Fruit fly (Drosophila melanogaster) whole organism, embryonic: ENCODE data around the gene CG32161.
A peak's percentile ranks its signal among the peaks of the same experiment; 100 is the strongest.

Experiments
- Aef1 ChIP-seq: fragments of 200-800 bp; sonication (Bioruptor generic); IDR thresholded peaks from 3 replicates; pipeline ENCODE4 v1.3.6; 2022; ENCODE audit warnings: missing biosample characterization, missing genetic modification characterization
- Awh ChIP-seq: fragments of 200-800 bp; sonication (Bioruptor generic); IDR thresholded peaks from 2 replicates; pipeline ENCODE4, ENCODE4 v1.3.6; 2022; ENCODE audit warnings: missing biosample characterization, missing genetic modification characterization
- CG10321 ChIP-seq: fragments of 200-800 bp; sonication (Bioruptor generic); IDR thresholded peaks from 2 replicates; pipeline ENCODE4 v1.3.6; 2022; ENCODE audit warnings: missing biosample characterization, missing genetic modification characterization
- CG10543 ChIP-seq: fragments of 200-800 bp; sonication (Bioruptor generic); optimal IDR thresholded peaks from 3 replicates; lab custom pipeline; 2017; ENCODE audit warnings: missing biosample characterization, mild to moderate bottlenecking, missing genetic modification characterization, moderate library complexity
- CG11247 ChIP-seq: fragments of 200-800 bp; sonication (Bioruptor generic); IDR thresholded peaks from 2 replicates; pipeline ENCODE4 v1.3.6; 2022; ENCODE audit warnings: missing biosample characterization, missing genetic modification characterization
- CG11456 ChIP-seq: fragments of 200-800 bp; sonication (Bioruptor generic); IDR thresholded peaks from 3 replicates; pipeline ENCODE4 v1.3.6; 2022; ENCODE audit warnings: missing biosample characterization, missing genetic modification characterization
- CG12236 ChIP-seq: fragments of 200-800 bp; sonication (Bioruptor generic); optimal IDR thresholded peaks from 2 replicates; lab custom pipeline; 2016; ENCODE audit warnings: missing biosample characterization, missing genetic modification characterization
- CG12769 ChIP-seq: fragments of 200-800 bp; sonication (Bioruptor generic); optimal IDR thresholded peaks from 2 replicates; lab custom pipeline; 2019; ENCODE audit warnings: missing biosample characterization, mild to moderate bottlenecking, missing genetic modification characterization, moderate library complexity
- CG13287 ChIP-seq: fragments of 200-800 bp; sonication (Bioruptor generic); IDR thresholded peaks from 2 replicates; pipeline ENCODE4 v1.3.6; 2022; ENCODE audit warnings: missing biosample characterization, missing genetic modification characterization; ENCODE audit not compliant: partially characterized antibody
- CG31365 ChIP-seq: fragments of 200-800 bp; sonication (Bioruptor generic); optimal IDR thresholded peaks from 2 replicates; lab custom pipeline; 2018; ENCODE audit warnings: missing biosample characterization, mild to moderate bottlenecking, missing genetic modification characterization
- CG3163 ChIP-seq: fragments of 200-800 bp; sonication (Bioruptor generic); optimal IDR thresholded peaks from 3 replicates; lab custom pipeline; 2016; ENCODE audit warnings: missing biosample characterization, missing genetic modification characterization
- CG33213 ChIP-seq: fragments of 200-800 bp; sonication (Bioruptor generic); optimal IDR thresholded peaks from 3 replicates; lab custom pipeline; 2016; ENCODE audit warnings: missing biosample characterization, missing genetic modification characterization
- CG3838 ChIP-seq: fragments of 200-800 bp; sonication (Bioruptor generic); optimal IDR thresholded peaks from 3 replicates; lab custom pipeline; 2016; ENCODE audit warnings: missing biosample characterization, missing genetic modification characterization
- CG4328 ChIP-seq: fragments of 200-800 bp; sonication (Bioruptor generic); optimal IDR thresholded peaks from 3 replicates; lab custom pipeline; 2017; ENCODE audit warnings: missing biosample characterization, missing genetic modification reagents, missing genetic modification characterization
- CG4424 ChIP-seq: fragments of 200-800 bp; sonication (Bioruptor generic); optimal IDR thresholded peaks from 3 replicates; lab custom pipeline; 2016; ENCODE audit warnings: missing biosample characterization, missing genetic modification characterization
- CG7786 ChIP-seq: fragments of 200-800 bp; sonication (Bioruptor generic); optimal IDR thresholded peaks from 2 replicates; lab custom pipeline; 2016; ENCODE audit warnings: missing biosample characterization, missing genetic modification characterization
- CG8281 ChIP-seq: fragments of 200-800 bp; sonication (Bioruptor generic); optimal IDR thresholded peaks from 2 replicates; lab custom pipeline; 2018; ENCODE audit warnings: missing biosample characterization, mild to moderate bottlenecking, missing genetic modification characterization, moderate library complexity
- CTCF ChIP-seq: fragments of 200-800 bp; sonication (Bioruptor generic); optimal IDR thresholded peaks from 2 replicates; lab custom pipeline; 2017; ENCODE audit warnings: missing biosample characterization, mild to moderate bottlenecking, missing genetic modification characterization, moderate library complexity
- Chrac-16 ChIP-seq: fragments of 200-800 bp; sonication (Bioruptor generic); optimal IDR thresholded peaks from 3 replicates; lab custom pipeline; 2016; ENCODE audit warnings: missing biosample characterization, missing genetic modification characterization
- Deaf1 ChIP-seq: fragments of 200-800 bp; optimal IDR thresholded peaks from 3 replicates; lab custom pipeline; 2019; ENCODE audit warnings: missing biosample characterization, mild to moderate bottlenecking, missing genetic modification characterization, moderate library complexity
- Drgx ChIP-seq: fragments of 200-800 bp; sonication (Bioruptor generic); IDR thresholded peaks from 2 replicates; pipeline ENCODE4 v1.3.6; 2022; ENCODE audit warnings: missing biosample characterization, missing genetic modification characterization
- Elba2 ChIP-seq: fragments of 200-800 bp; sonication (Bioruptor generic); optimal IDR thresholded peaks from 3 replicates; lab custom pipeline; 2016; ENCODE audit warnings: missing biosample characterization, missing genetic modification characterization
- Hr39 ChIP-seq: fragments of >200 bp; optimal IDR thresholded peaks from 2 replicates; lab custom pipeline; 2017
- Hr51 ChIP-seq, 2 experiments: fragments of 200-800 bp; sonication (Bioruptor generic); optimal IDR thresholded peaks; 2 replicates in 1 of 2; 3 replicates in 1 of 2; lab custom pipeline; 2016 to 2018; ENCODE audit warnings: missing biosample characterization in 2 of 2, missing genetic modification characterization in 2 of 2, mild to moderate bottlenecking in 1 of 2, moderate library complexity in 1 of 2
- NC2β ChIP-seq: fragments of 200-800 bp; sonication (Bioruptor generic); optimal IDR thresholded peaks from 2 replicates; lab custom pipeline; 2016; ENCODE audit warnings: missing biosample characterization, missing genetic modification characterization
- Oli ChIP-seq: fragments of 200-800 bp; sonication (Bioruptor generic); optimal IDR thresholded peaks from 2 replicates; lab custom pipeline; 2018; ENCODE audit warnings: missing biosample characterization, mild to moderate bottlenecking, missing genetic modification characterization, moderate library complexity
- abd-A ChIP-seq: fragments of 200-800 bp; sonication (Bioruptor generic); optimal IDR thresholded peaks from 3 replicates; lab custom pipeline; 2019; ENCODE audit warnings: missing biosample characterization, mild to moderate bottlenecking, missing genetic modification characterization, moderate library complexity
- chinmo ChIP-seq: fragments of 200-800 bp; sonication (Bioruptor generic); IDR thresholded peaks from 4 replicates; pipeline ENCODE4 v1.3.6; 2022; ENCODE audit warnings: missing biosample characterization, missing genetic modification characterization; ENCODE audit not compliant: partially characterized antibody
- ci ChIP-seq: fragments of 200-800 bp; sonication (Bioruptor generic); IDR thresholded peaks from 3 replicates; pipeline ENCODE4 v1.3.6; 2022; ENCODE audit warnings: missing biosample characterization, missing genetic modification characterization
- crol ChIP-seq: fragments of 200-800 bp; sonication (Bioruptor generic); IDR thresholded peaks from 2 replicates; pipeline ENCODE4 v1.3.6; 2022; ENCODE audit warnings: missing biosample characterization, missing genetic modification characterization
- crp ChIP-seq, 2 experiments: fragments of 200-800 bp; sonication (Bioruptor generic); optimal IDR thresholded peaks; 2 replicates in 1 of 2; 3 replicates in 1 of 2; lab custom pipeline; 2017; ENCODE audit warnings: missing biosample characterization in 2 of 2, missing genetic modification characterization in 2 of 2, mild to moderate bottlenecking in 1 of 2, moderate library complexity in 1 of 2
- disco-r ChIP-seq: fragments of 200-800 bp; sonication (Bioruptor generic); optimal IDR thresholded peaks from 2 replicates; lab custom pipeline; 2016; ENCODE audit warnings: missing biosample characterization, missing genetic modification characterization
- dmrt99B ChIP-seq: fragments of 200-800 bp; sonication (Bioruptor generic); optimal IDR thresholded peaks from 2 replicates; lab custom pipeline; 2018; ENCODE audit warnings: missing biosample characterization, mild to moderate bottlenecking, missing genetic modification characterization, moderate library complexity
- emc ChIP-seq: fragments of 200-800 bp; sonication (Bioruptor generic); optimal IDR thresholded peaks from 2 replicates; lab custom pipeline; 2016; ENCODE audit warnings: missing biosample characterization, missing genetic modification characterization
- hb ChIP-seq: fragments of 200-800 bp; sonication (Bioruptor generic); IDR thresholded peaks from 3 replicates; pipeline ENCODE4 v1.3.6; 2022; ENCODE audit warnings: missing biosample characterization, missing genetic modification characterization; ENCODE audit not compliant: partially characterized antibody
- org-1 ChIP-seq: fragments of 200-800 bp; sonication (Bioruptor generic); optimal IDR thresholded peaks from 2 replicates; lab custom pipeline; 2017; ENCODE audit warnings: missing biosample characterization, missing genetic modification characterization
- sd ChIP-seq: fragments of 200-800 bp; sonication (Bioruptor generic); optimal IDR thresholded peaks from 3 replicates; lab custom pipeline; 2018; ENCODE audit warnings: missing biosample characterization, mild to moderate bottlenecking, missing genetic modification characterization, moderate library complexity
- slou ChIP-seq: fragments of 200-800 bp; sonication (Bioruptor generic); optimal IDR thresholded peaks from 3 replicates; lab custom pipeline; 2016; ENCODE audit warnings: missing biosample characterization, missing genetic modification characterization
- so ChIP-seq: fragments of 200-800 bp; sonication (Bioruptor generic); IDR thresholded peaks from 3 replicates; pipeline ENCODE4 v1.3.6; 2022; ENCODE audit warnings: missing biosample characterization, missing genetic modification characterization
- tup ChIP-seq: fragments of 200-800 bp; sonication (Bioruptor generic); optimal IDR thresholded peaks from 2 replicates; lab custom pipeline; 2016; ENCODE audit warnings: missing biosample characterization, mild to moderate bottlenecking, missing genetic modification characterization, moderate library complexity
- z ChIP-seq: fragments of 200-800 bp; sonication (Bioruptor generic); IDR thresholded peaks from 3 replicates; pipeline ENCODE4 v1.3.6; 2022; ENCODE audit warnings: missing biosample characterization, missing genetic modification characterization

The CG32161 gene

dm6 chr3L:16886179-16886930 lies 40.3 kb downstream of the CG32161 start (continued):
- TF ChIP-seq chinmo (GFP tag; lab: Robert Waterston, UW) (0 out of 4 replicates have a peak, but pooled peaks have one; percentile 23), ci (GFP tag; lab: Robert Waterston, UW) (0 out of 3 replicates have a peak, but pooled peaks have one; percentile 33), dmrt99B (tag; lab: Kevin White, UChicago) (no peak), hb (no peak), CG10543 (GFP tag; lab: Kevin White, UChicago) (no peak), CG33213 (GFP tag; lab: Kevin White, UChicago) (no peak), CG3838 (GFP tag; lab: Kevin White, UChicago) (no peak), NC2β (GFP tag; lab: Kevin White, UChicago) (no peak), slou (GFP tag; lab: Kevin White, UChicago) (no peak), Awh (GFP tag; lab: Robert Waterston, UW) (no peak), tup (no peak), Drgx (GFP tag; lab: Robert Waterston, UW) (0 out of 2 replicates have a peak, but pooled peaks have one; percentile 17), CG11247 (GFP tag; lab: Robert Waterston, UW) (no peak), z (no peak), disco-r (GFP tag; lab: Kevin White, UChicago) (no peak), CG12236 (no peak), Elba2 (GFP tag; lab: Kevin White, UChicago) (no peak), emc (GFP tag; lab: Kevin White, UChicago) (no peak), CG4328 (GFP tag; lab: Kevin White, UChicago) (no peak), Chrac-16 (GFP tag; lab: Kevin White, UChicago) (no peak), Aef1 (GFP tag; lab: Robert Waterston, UW) (no peak), CG7786 (no peak), CG8281 (tag; lab: Kevin White, UChicago) (peak; percentile 98), Deaf1 (tag; lab: Kevin White, UChicago) (peak; percentile 10), Oli (tag; lab: Kevin White, UChicago) (peak; percentile 14), CG3163 (no peak), Hr51 (GFP tag; optimal IDR thresholded peaks at IDR 0.05; lab: Kevin White, UChicago) (no peak)
- TF ChIP-seq, all 482 proteins: peak for 13

- peak; percentile 25 for TF ChIP-seq org-1 (GFP tag; lab: Kevin White, UChicago)
- no peak for TF ChIP-seq Hr39
- 0 out of 3 replicates have a peak, but pooled peaks have one; percentile 26 for TF ChIP-seq ci (GFP tag; lab: Robert Waterston, UW)
- TF ChIP-seq CG13287 (GFP tag; lab: Robert Waterston, UW): no peak
- peak; percentile 65; the same call in 1 of the 2 replicates for TF ChIP-seq crol
- TF ChIP-seq chinmo (GFP tag; lab: Robert Waterston, UW): 0 out of 4 replicates have a peak, but pooled peaks have one; percentile 6
- peak in 1 of 2 experiments; percentile 4 for TF ChIP-seq crp (GFP tag; optimal IDR thresholded peaks at IDR 0.05; lab: Kevin White, UChicago)
- TF ChIP-seq so (GFP tag; lab: Robert Waterston, UW): 0 out of 3 replicates have a peak, but pooled peaks have one; percentile 18
- TF ChIP-seq sd (tag; lab: Kevin White, UChicago): peak; percentile 78
- 0 out of 3 replicates have a peak, but pooled peaks have one; percentile 12 for TF ChIP-seq CG11456 (GFP tag; lab: Robert Waterston, UW)
- peak; percentile 15 for TF ChIP-seq CTCF (GFP tag; lab: Kevin White, UChicago)
- no peak for TF ChIP-seq CG4424
- peak; percentile 67 for TF ChIP-seq abd-A (tag; lab: Kevin White, UChicago)
- TF ChIP-seq CG10321: 0 out of 2 replicates have a peak, but pooled peaks have one; percentile 25
- peak; percentile 73 for TF ChIP-seq CG12769 (tag; lab: Kevin White, UChicago)
- TF ChIP-seq CG31365 (tag; lab: Kevin White, UChicago): no peak
These were observed 41.2 kb downstream of the CG32161 start for dm6 chr3L:16887272-16887671.
